Worm (Caenorhabditis elegans): Measurements from ENCODE around the gene sra-39.

sra-39 gene

ce11 chrX:13917121-13917755 is 14.0 kb upstream of the sra-39 start, which contains the start of gene ekl-5 (continued):
- TF ChIP-seq zag-1 (tag; optimal IDR thresholded peaks at IDR 0.05) (no peak), ztf-7 (tag; optimal IDR thresholded peaks at IDR 0.05) (no peak), mes-2 (tag; optimal IDR thresholded peaks at IDR 0.05; ENCODE audit: poor library complexity, severe bottlenecking) (peak; percentile 65), mdt-29 (GFP tag; IDR thresholded peaks at IDR 0.05) (no peak), ama-1 (optimal IDR thresholded peaks at IDR 0.05) (no peak), nhr-48 (tag; optimal IDR thresholded peaks at IDR 0.05) (no peak), hif-1 (tag; optimal IDR thresholded peaks at IDR 0.05) (peak in 1 of 2 experiments; percentile 43), set-16 (GFP tag; IDR thresholded peaks at IDR 0.05) (no peak), unc-130 (GFP tag; optimal IDR thresholded peaks at IDR 0.05) (no peak), tra-1 (GFP tag; IDR thresholded peaks at IDR 0.05) (no peak), ctbp-1 (GFP tag; IDR thresholded peaks at IDR 0.05) (no peak), zfp-2 (tag; optimal IDR thresholded peaks at IDR 0.05) (no peak), mep-1 (tag; optimal IDR thresholded peaks at IDR 0.05) (peak; percentile 63), mxl-2 (GFP tag; conservative IDR thresholded peaks at IDR 0.05) (no peak), nhr-10 (tag; optimal IDR thresholded peaks at IDR 0.05) (no peak), hlh-30 (tag; optimal IDR thresholded peaks at IDR 0.05; ENCODE audit: insufficient read depth) (peak; percentile 47), unc-62 (GFP tag; optimal IDR thresholded peaks at IDR 0.05 in 1 of 2) (peak in 1 of 2 experiments; percentile 77), unc-62 (tag; optimal IDR thresholded peaks at IDR 0.05) (no peak), attf-4 (tag; optimal IDR thresholded peaks at IDR 0.05) (no peak), jun-1 (tag; optimal IDR thresholded peaks at IDR 0.05) (peak; percentile 32), hmg-1.1 (GFP tag; IDR thresholded peaks at IDR 0.05) (peak; percentile 82), aha-1 (tag) (peak; percentile 78), ceh-28 (tag; optimal IDR thresholded peaks at IDR 0.05) (peak; percentile 48), duxl-1 (tag; optimal IDR thresholded peaks at IDR 0.05; ENCODE audit: poor library complexity) (peak; percentile 27), snpc-1.2 (GFP tag; IDR thresholded peaks at IDR 0.05) (no peak), nhr-11 (tag; optimal IDR thresholded peaks at IDR 0.05) (peak; percentile 85), ceh-62 (tag; optimal IDR thresholded peaks at IDR 0.05) (no peak), nhr-25 (tag; optimal IDR thresholded peaks at IDR 0.05; ENCODE audit: borderline replicate concordance, insufficient read depth) (no peak), fos-1 (tag; optimal IDR thresholded peaks at IDR 0.05) (no peak), pqm-1 (tag; optimal IDR thresholded peaks at IDR 0.05) (peak; percentile 23), R02D3.7 (tag; optimal IDR thresholded peaks at IDR 0.05) (no peak), nhr-111 (GFP tag; optimal IDR thresholded peaks at IDR 0.05) (no peak), zip-11 (GFP tag; IDR thresholded peaks at IDR 0.05) (no peak), nhr-6 (tag; optimal IDR thresholded peaks at IDR 0.05) (peak; percentile 73), Y75B8A.6 (GFP tag; IDR thresholded peaks at IDR 0.05) (no peak), rbr-2 (tag; optimal IDR thresholded peaks at IDR 0.05) (peak; percentile 64), nhr-77 (tag; optimal IDR thresholded peaks at IDR 0.05) (peak; percentile 10), nhr-28 (tag; optimal IDR thresholded peaks at IDR 0.05) (peak; percentile 91), snpc-4 (tag; optimal IDR thresholded peaks at IDR 0.05) (no peak), nhr-102 (tag; optimal IDR thresholded peaks at IDR 0.05) (no peak), dmd-9 (GFP tag; IDR thresholded peaks at IDR 0.05) (no peak), T26A8.4 (GFP tag; IDR thresholded peaks at IDR 0.05) (no peak), lin-13 (GFP tag; optimal IDR thresholded peaks at IDR 0.05) (no peak), php-3 (GFP tag; IDR thresholded peaks at IDR 0.05) (no peak), saeg-2 (GFP tag; IDR thresholded peaks at IDR 0.05) (no peak), dpl-1 (GFP tag; optimal IDR thresholded peaks at IDR 0.05) (peak; percentile 26), dmd-8 (GFP tag; IDR thresholded peaks at IDR 0.05) (no peak), nhr-42 (GFP tag; IDR thresholded peaks at IDR 0.05) (no peak), daf-16 (GFP tag; optimal IDR thresholded peaks at IDR 0.05) (peak in 1 of 2 experiments; percentile 47), daf-16 (tag; optimal IDR thresholded peaks at IDR 0.05) (peak; percentile 32), dmd-6 (GFP tag; IDR thresholded peaks at IDR 0.05) (peak; percentile 54), ceh-44 (GFP tag; IDR thresholded peaks at IDR 0.05) (no peak)

Measured in whole organism, L4 larva.